Fruit fly (Drosophila melanogaster) whole organism, embryonic: ENCODE results near the gene ea.

Source experiments
- ATbp ChIP-seq: fragments of 200-800 bp; sonication (Bioruptor generic); optimal IDR thresholded peaks from 2 replicates; lab custom pipeline; 2017; ENCODE audit warnings: missing biosample characterization, mild to moderate bottlenecking, missing genetic modification characterization, missing genetic modification reagents
- Adf1 ChIP-seq: fragments of 200-800 bp; sonication (Bioruptor generic); IDR thresholded peaks from 2 replicates; pipeline ENCODE4 v1.3.6; 2022; ENCODE audit warnings: missing biosample characterization, missing genetic modification characterization
- Atf-2 ChIP-seq: fragments of 200-800 bp; sonication (Bioruptor generic); optimal IDR thresholded peaks from 2 replicates; lab custom pipeline; 2016; ENCODE audit warnings: missing biosample characterization, missing genetic modification characterization
- CG10147 ChIP-seq: fragments of 200-800 bp; sonication (Bioruptor generic); optimal IDR thresholded peaks from 2 replicates; lab custom pipeline; 2019; ENCODE audit warnings: missing biosample characterization, mild to moderate bottlenecking, missing genetic modification characterization, moderate library complexity
- CG10321 ChIP-seq: fragments of 200-800 bp; sonication (Bioruptor generic); IDR thresholded peaks from 2 replicates; pipeline ENCODE4 v1.3.6; 2022; ENCODE audit warnings: missing biosample characterization, missing genetic modification characterization
- CG11085 ChIP-seq: fragments of 200-800 bp; sonication (Bioruptor generic); IDR thresholded peaks from 2 replicates; pipeline ENCODE4 v1.3.6; 2022; ENCODE audit warnings: missing biosample characterization, missing genetic modification characterization
- CG12236 ChIP-seq: fragments of 200-800 bp; sonication (Bioruptor generic); optimal IDR thresholded peaks from 2 replicates; lab custom pipeline; 2016; ENCODE audit warnings: missing biosample characterization, missing genetic modification characterization
- CG13296 ChIP-seq: fragments of 200-800 bp; sonication (Bioruptor generic); optimal IDR thresholded peaks from 3 replicates; lab custom pipeline; 2018; ENCODE audit warnings: missing biosample characterization, mild to moderate bottlenecking, missing genetic modification characterization
- CG13624 ChIP-seq: fragments of 200-800 bp; sonication (Bioruptor generic); optimal IDR thresholded peaks from 2 replicates; lab custom pipeline; 2016; ENCODE audit warnings: missing biosample characterization, missing genetic modification characterization
- CG14441 ChIP-seq: fragments of 200-800 bp; sonication (Bioruptor generic); IDR thresholded peaks from 2 replicates; pipeline ENCODE4 v1.3.6; 2022; ENCODE audit warnings: missing biosample characterization, missing genetic modification characterization
- CG16813 ChIP-seq: fragments of 200-800 bp; sonication (Bioruptor generic); IDR thresholded peaks from 3 replicates; pipeline ENCODE4 v1.3.6; 2022; ENCODE audit warnings: missing biosample characterization, missing genetic modification characterization; ENCODE audit not compliant: partially characterized antibody
- CG16863 ChIP-seq: fragments of 200-800 bp; sonication (Bioruptor generic); optimal IDR thresholded peaks from 3 replicates; lab custom pipeline; 2016; ENCODE audit warnings: missing biosample characterization, missing genetic modification characterization
- CG17186 ChIP-seq: fragments of 200-800 bp; sonication (Bioruptor generic); optimal IDR thresholded peaks from 3 replicates; lab custom pipeline; 2017; ENCODE audit warnings: missing biosample characterization, missing genetic modification reagents, missing genetic modification characterization
- CG18011 ChIP-seq: fragments of 200-800 bp; sonication (Bioruptor generic); optimal IDR thresholded peaks from 2 replicates; lab custom pipeline; 2017; ENCODE audit warnings: missing biosample characterization, missing genetic modification characterization, mild to moderate bottlenecking, moderate library complexity, missing genotype
- CG31224 ChIP-seq: fragments of 200-800 bp; sonication (Bioruptor generic); IDR thresholded peaks from 2 replicates; pipeline ENCODE4 v1.3.6; 2022; ENCODE audit warnings: missing biosample characterization, missing genetic modification characterization
- CG31388 ChIP-seq: fragments of 200-800 bp; sonication (Bioruptor generic); optimal IDR thresholded peaks from 2 replicates; lab custom pipeline; 2016; ENCODE audit warnings: missing biosample characterization, missing genetic modification characterization
- CG32772 ChIP-seq: fragments of 200-800 bp; sonication (Bioruptor generic); IDR thresholded peaks from 2 replicates; pipeline ENCODE4 v1.3.6; 2022; ENCODE audit warnings: missing biosample characterization, missing genetic modification characterization
- CG34376 ChIP-seq: fragments of 200-800 bp; sonication (Bioruptor generic); optimal IDR thresholded peaks from 2 replicates; lab custom pipeline; 2018; ENCODE audit warnings: missing biosample characterization, mild to moderate bottlenecking, missing genetic modification characterization
- CG4854 ChIP-seq: fragments of 200-800 bp; sonication (Bioruptor generic); optimal IDR thresholded peaks from 2 replicates; lab custom pipeline; 2016; ENCODE audit warnings: missing biosample characterization, missing genetic modification characterization, inconsistent platforms
- CG6654 ChIP-seq: fragments of 200-800 bp; sonication (Bioruptor generic); optimal IDR thresholded peaks from 2 replicates; lab custom pipeline; 2017; ENCODE audit warnings: missing biosample characterization, mild to moderate bottlenecking, missing genetic modification characterization
- CG7745 ChIP-seq: fragments of 200-800 bp; sonication (Bioruptor generic); optimal IDR thresholded peaks from 2 replicates; lab custom pipeline; 2018; ENCODE audit warnings: missing biosample characterization, mild to moderate bottlenecking, missing genetic modification characterization, moderate library complexity
- CG7928 ChIP-seq: fragments of 200-800 bp; sonication (Bioruptor generic); optimal IDR thresholded peaks from 2 replicates; lab custom pipeline; 2017; ENCODE audit warnings: missing biosample characterization, mild to moderate bottlenecking, missing genetic modification characterization
- CG8478 ChIP-seq: fragments of >200 bp; optimal IDR thresholded peaks from 2 replicates; lab custom pipeline; 2018
- CG8924 ChIP-seq: fragments of 200-800 bp; optimal IDR thresholded peaks from 3 replicates; lab custom pipeline; 2019; ENCODE audit warnings: missing biosample characterization, mild to moderate bottlenecking, missing genetic modification characterization, moderate library complexity
- Dad ChIP-seq: fragments of 200-800 bp; sonication (Bioruptor generic); optimal IDR thresholded peaks from 3 replicates; lab custom pipeline; 2016; ENCODE audit warnings: missing biosample characterization, missing genetic modification characterization
- E2f1 ChIP-seq: fragments of 200-800 bp; sonication (Bioruptor generic); IDR thresholded peaks from 2 replicates; pipeline ENCODE4 v1.3.6; 2022; ENCODE audit warnings: missing biosample characterization, missing genetic modification characterization
- E2f2 ChIP-seq: fragments of 200-800 bp; sonication (Bioruptor generic); IDR thresholded peaks from 2 replicates; pipeline ENCODE4 v1.3.6; 2022; ENCODE audit warnings: missing biosample characterization, missing genetic modification characterization
- Fer1 ChIP-seq: fragments of 200-800 bp; sonication (Bioruptor generic); optimal IDR thresholded peaks from 2 replicates; lab custom pipeline; 2017; ENCODE audit warnings: missing biosample characterization, mild to moderate bottlenecking, missing genetic modification characterization
- MBD-R2 ChIP-seq: fragments of 200-800 bp; sonication (Bioruptor generic); IDR thresholded peaks from 2 replicates; pipeline ENCODE4 v1.3.6; 2022; ENCODE audit warnings: missing biosample characterization, missing genetic modification characterization
- Med ChIP-seq: fragments of 200-800 bp; sonication (Bioruptor generic); peaks from one replicate; lab custom pipeline; 2016; ENCODE audit warnings: missing biosample characterization, missing genetic modification characterization, mild to moderate bottlenecking, inconsistent platforms, moderate library complexity
- NK7.1 ChIP-seq: fragments of 200-800 bp; sonication (Bioruptor generic); optimal IDR thresholded peaks from 3 replicates; lab custom pipeline; 2016; ENCODE audit warnings: missing biosample characterization, missing genetic modification characterization
- Nf-YA ChIP-seq: fragments of 200-800 bp; sonication (Bioruptor generic); IDR thresholded peaks from 2 replicates; pipeline ENCODE4 v1.3.6; 2022; ENCODE audit warnings: missing biosample characterization, missing genetic modification characterization
- Nf-YB ChIP-seq: fragments of 200-800 bp; sonication (Bioruptor generic); optimal IDR thresholded peaks from 3 replicates; lab custom pipeline; 2019; ENCODE audit warnings: missing biosample characterization, mild to moderate bottlenecking, missing genetic modification characterization, moderate library complexity
- Sry-δ ChIP-seq: fragments of 200-800 bp; sonication (Bioruptor generic); optimal IDR thresholded peaks from 2 replicates; lab custom pipeline; 2016; ENCODE audit warnings: missing biosample characterization, missing genetic modification characterization
- YL-1 ChIP-seq: fragments of 200-800 bp; sonication (Bioruptor generic); optimal IDR thresholded peaks from 3 replicates; lab custom pipeline; 2017; ENCODE audit warnings: missing biosample characterization, mild to moderate bottlenecking, missing genetic modification characterization
- al ChIP-seq: fragments of 200-800 bp; sonication (Bioruptor generic); IDR thresholded peaks from 2 replicates; pipeline ENCODE4 v1.3.6; 2022; ENCODE audit warnings: missing biosample characterization, missing genetic modification characterization
- br ChIP-seq: fragments of >200 bp; optimal IDR thresholded peaks from 2 replicates; lab custom pipeline; 2017
- cad ChIP-seq: fragments of >200 bp; optimal IDR thresholded peaks from 2 replicates; lab custom pipeline; 2017; ENCODE audit warnings: missing biosample characterization, missing genetic modification characterization
- da ChIP-seq: fragments of 200-800 bp; sonication (Bioruptor generic); optimal IDR thresholded peaks from 2 replicates; lab custom pipeline; 2016; ENCODE audit warnings: missing biosample characterization, missing genetic modification characterization
- grn ChIP-seq: fragments of 200-800 bp; sonication (Bioruptor generic); optimal IDR thresholded peaks from 3 replicates; lab custom pipeline; 2017; ENCODE audit warnings: missing biosample characterization, missing genetic modification characterization
- ham ChIP-seq: fragments of 200-800 bp; sonication (Bioruptor generic); IDR thresholded peaks from 2 replicates; pipeline ENCODE4 v1.3.6; 2022; ENCODE audit warnings: missing biosample characterization, missing genetic modification characterization
- knrl ChIP-seq: fragments of 200-800 bp; sonication (Bioruptor generic); IDR thresholded peaks from 3 replicates; pipeline ENCODE4 v1.3.6; 2022; ENCODE audit warnings: missing biosample characterization, missing genetic modification characterization; ENCODE audit not compliant: partially characterized antibody
- lab ChIP-seq: fragments of 200-800 bp; sonication (Bioruptor generic); optimal IDR thresholded peaks from 3 replicates; lab custom pipeline; 2017; ENCODE audit warnings: missing biosample characterization, missing genetic modification characterization, mild to moderate bottlenecking, moderate library complexity, missing genetic modification reagents
- nau ChIP-seq: fragments of 200-800 bp; sonication (Bioruptor generic); optimal IDR thresholded peaks from 3 replicates; lab custom pipeline; 2017; ENCODE audit warnings: missing biosample characterization, mild to moderate bottlenecking, missing genetic modification characterization, missing genetic modification reagents
- pnt ChIP-seq: fragments of 200-800 bp; sonication (Bioruptor generic); optimal IDR thresholded peaks from 3 replicates; lab custom pipeline; 2016; ENCODE audit warnings: missing biosample characterization, missing genetic modification characterization
- pros ChIP-seq: fragments of 200-800 bp; sonication (Bioruptor generic); optimal IDR thresholded peaks from 3 replicates; lab custom pipeline; 2019; ENCODE audit warnings: missing biosample characterization, mild to moderate bottlenecking, missing genetic modification characterization, moderate library complexity
- row ChIP-seq: fragments of 200-800 bp; sonication (Bioruptor generic); IDR thresholded peaks from 3 replicates; pipeline ENCODE4 v1.3.6; 2022; ENCODE audit warnings: missing biosample characterization, missing genetic modification characterization
- sc ChIP-seq, 3 experiments: fragments of >200 bp in 2 of 3; fragments of 200-800 bp in 1 of 3; sonication (Bioruptor generic) in 1 of 3; optimal IDR thresholded peaks; 2 replicates in 2 of 3; 3 replicates in 1 of 3; lab custom pipeline; 2017; ENCODE audit warnings: mild to moderate bottlenecking in 1 of 3, missing biosample characterization in 1 of 3, missing genetic modification characterization in 1 of 3, missing genetic modification reagents in 1 of 3
- sens-2 ChIP-seq: fragments of 200-800 bp; sonication (Bioruptor generic); IDR thresholded peaks from 2 replicates; pipeline ENCODE4 v1.3.6; 2022; ENCODE audit warnings: missing biosample characterization, missing genetic modification characterization
- slbo ChIP-seq: fragments of 200-800 bp; sonication (Bioruptor generic); IDR thresholded peaks from 2 replicates; pipeline ENCODE4 v1.3.6; 2022; ENCODE audit warnings: missing biosample characterization, missing genetic modification characterization
- stc ChIP-seq: fragments of 200-800 bp; sonication (Bioruptor generic); IDR thresholded peaks from 2 replicates; pipeline ENCODE4 v1.3.6; 2022; ENCODE audit warnings: missing biosample characterization, missing genetic modification characterization
- z ChIP-seq: fragments of 200-800 bp; sonication (Bioruptor generic); IDR thresholded peaks from 3 replicates; pipeline ENCODE4 v1.3.6; 2022; ENCODE audit warnings: missing biosample characterization, missing genetic modification characterization

The ea gene

dm6 chr3R:15328083-15328779 is at the start of gene ea, which contains the start of gene CG6236 (continued):
- TF ChIP-seq Nf-YB (no peak), CG31388 (no peak), pros (GFP tag; lab: Kevin White, UChicago) (no peak), CG18011 (GFP tag; lab: Kevin White, UChicago) (no peak), CG8478 (lab: Kevin White, UChicago) (no peak), Sry-δ (GFP tag; lab: Kevin White, UChicago) (peak; percentile 30), CG10147 (GFP tag; lab: Kevin White, UChicago) (no peak), CG16863 (no peak), CG13296 (peak; percentile 1), slbo (GFP tag; lab: Robert Waterston, UW) (no peak), row (GFP tag; lab: Robert Waterston, UW) (no peak), CG17186 (GFP tag; lab: Kevin White, UChicago) (peak; percentile 36), CG4854 (GFP tag; lab: Kevin White, UChicago) (peak; percentile 99), Dad (GFP tag; lab: Kevin White, UChicago) (no peak), cad (GFP tag; lab: Kevin White, UChicago) (no peak), CG14441 (GFP tag; lab: Robert Waterston, UW) (no peak), z (GFP tag; lab: Robert Waterston, UW) (no peak), Atf-2 (GFP tag; lab: Kevin White, UChicago) (no peak), CG7745 (no peak), stc (GFP tag; lab: Robert Waterston, UW) (no peak), CG10321 (no peak), CG11085 (GFP tag; lab: Robert Waterston, UW) (no peak), Med (peak; percentile 43), CG34376 (GFP tag; lab: Kevin White, UChicago) (no peak), NK7.1 (GFP tag; lab: Kevin White, UChicago) (no peak), CG16813 (GFP tag; lab: Robert Waterston, UW) (no peak), knrl (no peak), E2f1 (no peak), CG6654 (GFP tag; lab: Kevin White, UChicago) (no peak), pnt (GFP tag; lab: Kevin White, UChicago) (no peak), Adf1 (GFP tag; lab: Robert Waterston, UW) (no peak), nau (no peak), CG12236 (GFP tag; lab: Kevin White, UChicago) (no peak), grn (GFP tag; lab: Kevin White, UChicago) (peak; percentile 78), E2f2 (GFP tag; lab: Robert Waterston, UW) (peak; percentile 40), CG8924 (no peak), ham (no peak), CG32772 (GFP tag; lab: Robert Waterston, UW) (no peak), da (GFP tag; lab: Kevin White, UChicago) (no peak), sens-2 (GFP tag; lab: Robert Waterston, UW) (no peak), lab (GFP tag; lab: Kevin White, UChicago) (no peak), CG7928 (no peak), Fer1 (GFP tag; lab: Kevin White, UChicago) (no peak), sc (optimal IDR thresholded peaks at IDR 0.05; lab: Kevin White, UChicago) (no peak), sc (GFP tag; optimal IDR thresholded peaks at IDR 0.05; lab: Kevin White, UChicago) (no peak), al (GFP tag; lab: Robert Waterston, UW) (no peak), br (no peak), ATbp (GFP tag; lab: Kevin White, UChicago) (no peak), Nf-YA (no peak), CG13624 (GFP tag; lab: Kevin White, UChicago) (peak; percentile 61), YL-1 (GFP tag; lab: Kevin White, UChicago) (no peak), MBD-R2 (GFP tag; lab: Robert Waterston, UW) (0 out of 2 replicates have a peak, but pooled peaks have one; percentile 59), CG31224 (GFP tag; lab: Robert Waterston, UW) (no peak)
